Fruit fly (Drosophila melanogaster) whole organism, embryonic: ENCODE measurements around the gene zen2.

Experiments
- ATbp ChIP-seq: fragments of 200-800 bp; sonication (Bioruptor generic); optimal IDR thresholded peaks from 2 replicates; lab custom pipeline; 2017; ENCODE audit warnings: missing biosample characterization, mild to moderate bottlenecking, missing genetic modification characterization, missing genetic modification reagents
- Bdp1 ChIP-seq: fragments of 200-800 bp; sonication (Bioruptor generic); optimal IDR thresholded peaks from 3 replicates; lab custom pipeline; 2016; ENCODE audit warnings: missing biosample characterization, missing genetic modification characterization
- BtbVII ChIP-seq: fragments of 200-800 bp; sonication (Bioruptor generic); optimal IDR thresholded peaks from 3 replicates; lab custom pipeline; 2017; ENCODE audit warnings: missing biosample characterization, mild to moderate bottlenecking, missing genetic modification characterization
- CG13624 ChIP-seq: fragments of 200-800 bp; sonication (Bioruptor generic); optimal IDR thresholded peaks from 2 replicates; lab custom pipeline; 2016; ENCODE audit warnings: missing biosample characterization, missing genetic modification characterization
- CG15011 ChIP-seq: fragments of 200-800 bp; sonication (Bioruptor generic); optimal IDR thresholded peaks from 3 replicates; lab custom pipeline; 2018; ENCODE audit warnings: missing biosample characterization, mild to moderate bottlenecking, missing genetic modification characterization
- CG15601 ChIP-seq: fragments of 200-800 bp; sonication (Bioruptor generic); optimal IDR thresholded peaks from 3 replicates; lab custom pipeline; 2019; ENCODE audit warnings: missing biosample characterization, mild to moderate bottlenecking, missing genetic modification characterization, moderate library complexity
- CG1602 ChIP-seq: fragments of 200-800 bp; sonication (Bioruptor generic); optimal IDR thresholded peaks from 3 replicates; lab custom pipeline; 2016; ENCODE audit warnings: missing biosample characterization, missing genetic modification characterization
- CG17829 ChIP-seq: fragments of 200-800 bp; optimal IDR thresholded peaks from 2 replicates; lab custom pipeline; 2019; ENCODE audit warnings: missing biosample characterization, mild to moderate bottlenecking, missing genetic modification characterization, moderate library complexity
- CG18262 ChIP-seq: fragments of 200-800 bp; optimal IDR thresholded peaks from 3 replicates; lab custom pipeline; 2019; ENCODE audit warnings: missing biosample characterization, mild to moderate bottlenecking, missing genetic modification characterization, moderate library complexity
- CG2678 ChIP-seq: fragments of 200-800 bp; sonication (Bioruptor generic); optimal IDR thresholded peaks from 3 replicates; lab custom pipeline; 2019; ENCODE audit warnings: missing biosample characterization, mild to moderate bottlenecking, missing genetic modification characterization, moderate library complexity
- CG2712 ChIP-seq: fragments of 200-800 bp; optimal IDR thresholded peaks from 3 replicates; lab custom pipeline; 2019; ENCODE audit warnings: missing biosample characterization, mild to moderate bottlenecking, missing genetic modification characterization, moderate library complexity
- CG3407 ChIP-seq: fragments of 200-800 bp; sonication (Bioruptor generic); optimal IDR thresholded peaks from 2 replicates; lab custom pipeline; 2018; ENCODE audit warnings: missing biosample characterization, mild to moderate bottlenecking, missing genetic modification characterization
- CG34422 ChIP-seq: fragments of 200-800 bp; sonication (Bioruptor generic); IDR thresholded peaks from 3 replicates; pipeline ENCODE4 v1.3.6; 2022; ENCODE audit warnings: missing biosample characterization, missing genetic modification characterization
- CG3726 ChIP-seq: fragments of 200-800 bp; sonication (Bioruptor generic); IDR thresholded peaks from 3 replicates; pipeline ENCODE4, ENCODE4 v1.3.6; 2022; ENCODE audit warnings: missing biosample characterization, missing genetic modification characterization
- CG4360 ChIP-seq: fragments of 200-800 bp; sonication (Bioruptor generic); IDR thresholded peaks from 2 replicates; pipeline ENCODE4 v1.3.6; 2022; ENCODE audit warnings: missing biosample characterization, missing genetic modification characterization
- CG6254 ChIP-seq: fragments of 200-800 bp; sonication (Bioruptor generic); optimal IDR thresholded peaks from 3 replicates; lab custom pipeline; 2017; ENCODE audit warnings: mild to moderate bottlenecking, missing biosample characterization, missing genetic modification reagents, missing genetic modification characterization
- CG6765 ChIP-seq: fragments of 200-800 bp; sonication (Bioruptor generic); optimal IDR thresholded peaks from 3 replicates; lab custom pipeline; 2017; ENCODE audit warnings: missing biosample characterization, mild to moderate bottlenecking, missing genetic modification characterization
- CG6813 ChIP-seq: fragments of 200-800 bp; sonication (Bioruptor generic); optimal IDR thresholded peaks from 2 replicates; lab custom pipeline; 2017; ENCODE audit warnings: missing biosample characterization, missing genetic modification characterization, mild to moderate bottlenecking, moderate library complexity, missing genetic modification reagents
- CG7271 ChIP-seq: fragments of 200-800 bp; sonication (Bioruptor generic); optimal IDR thresholded peaks from 2 replicates; lab custom pipeline; 2018; ENCODE audit warnings: missing biosample characterization, mild to moderate bottlenecking, missing genetic modification characterization, moderate library complexity
- CG7839 ChIP-seq: fragments of 200-800 bp; sonication (Bioruptor generic); optimal IDR thresholded peaks from 3 replicates; lab custom pipeline; 2018; ENCODE audit warnings: missing biosample characterization, mild to moderate bottlenecking, missing genetic modification characterization, moderate library complexity
- CG8290 ChIP-seq, 3 experiments: fragments of 200-800 bp; sonication (Bioruptor generic); optimal IDR thresholded peaks; 2 replicates each; lab custom pipeline; 2016 to 2019; ENCODE audit warnings: missing biosample characterization in 3 of 3, missing genetic modification characterization in 3 of 3, mild to moderate bottlenecking in 2 of 3, moderate library complexity in 1 of 3
- CG9609 ChIP-seq: fragments of 200-800 bp; sonication (Bioruptor generic); optimal IDR thresholded peaks from 3 replicates; lab custom pipeline; 2016; ENCODE audit warnings: missing biosample characterization, missing genetic modification characterization
- CoRest ChIP-seq: fragments of 200-800 bp; sonication (Bioruptor generic); optimal IDR thresholded peaks from 3 replicates; lab custom pipeline; 2018; ENCODE audit warnings: missing biosample characterization, mild to moderate bottlenecking, missing genetic modification characterization, moderate library complexity
- Deaf1 ChIP-seq: fragments of 200-800 bp; optimal IDR thresholded peaks from 3 replicates; lab custom pipeline; 2019; ENCODE audit warnings: missing biosample characterization, mild to moderate bottlenecking, missing genetic modification characterization, moderate library complexity
- Dip3 ChIP-seq: fragments of 200-800 bp; sonication (Bioruptor generic); optimal IDR thresholded peaks from 3 replicates; lab custom pipeline; 2016; ENCODE audit warnings: missing biosample characterization, missing genetic modification characterization
- Hr3 ChIP-seq: fragments of 200-800 bp; sonication (Bioruptor generic); optimal IDR thresholded peaks from 3 replicates; lab custom pipeline; 2016; ENCODE audit warnings: missing biosample characterization, missing genetic modification characterization
- Lim3 ChIP-seq: fragments of 200-800 bp; sonication (Bioruptor generic); IDR thresholded peaks from 2 replicates; pipeline ENCODE4 v1.3.6; 2022; ENCODE audit warnings: missing biosample characterization, missing genetic modification characterization
- Pdp1 ChIP-seq, 2 experiments: fragments of 200-800 bp; sonication (Bioruptor generic); optimal IDR thresholded peaks; 3 replicates each; lab custom pipeline; 2016; ENCODE audit warnings: missing biosample characterization in 2 of 2, missing genetic modification characterization in 2 of 2, mild to moderate bottlenecking in 1 of 2, moderate library complexity in 1 of 2
- Sox100B ChIP-seq: fragments of 200-800 bp; sonication (Bioruptor generic); optimal IDR thresholded peaks from 3 replicates; lab custom pipeline; 2018; ENCODE audit warnings: missing biosample characterization, mild to moderate bottlenecking, missing genetic modification characterization
- ara ChIP-seq: fragments of 200-800 bp; sonication (Bioruptor generic); IDR thresholded peaks from 2 replicates; pipeline ENCODE4 v1.3.6; 2022; ENCODE audit warnings: missing biosample characterization, missing genetic modification characterization
- az2 ChIP-seq: fragments of 200-800 bp; sonication (Bioruptor generic); optimal IDR thresholded peaks from 3 replicates; lab custom pipeline; 2016; ENCODE audit warnings: missing biosample characterization, missing genetic modification characterization
- bcd ChIP-seq: fragments of 200-800 bp; sonication (Bioruptor generic); optimal IDR thresholded peaks from 2 replicates; lab custom pipeline; 2017; ENCODE audit warnings: missing biosample characterization, mild to moderate bottlenecking, missing genetic modification characterization
- emc ChIP-seq: fragments of 200-800 bp; sonication (Bioruptor generic); optimal IDR thresholded peaks from 2 replicates; lab custom pipeline; 2016; ENCODE audit warnings: missing biosample characterization, missing genetic modification characterization
- en ChIP-seq: fragments of 200-800 bp; sonication (Bioruptor generic); optimal IDR thresholded peaks from 2 replicates; lab custom pipeline; 2016; ENCODE audit warnings: missing biosample characterization, missing genetic modification characterization
- eve ChIP-seq, 2 experiments: fragments of >200 bp; optimal IDR thresholded peaks; 2 replicates each; lab custom pipeline; 2017; ENCODE audit warnings: missing biosample characterization in 2 of 2, missing genetic modification characterization in 2 of 2
- gcm ChIP-seq: fragments of 200-800 bp; sonication (Bioruptor generic); optimal IDR thresholded peaks from 2 replicates; lab custom pipeline; 2019; ENCODE audit warnings: missing biosample characterization, mild to moderate bottlenecking, missing genetic modification characterization, moderate library complexity
- gsb-n ChIP-seq: fragments of 200-800 bp; sonication (Bioruptor generic); optimal IDR thresholded peaks from 3 replicates; lab custom pipeline; 2018; ENCODE audit warnings: missing biosample characterization, mild to moderate bottlenecking, missing genetic modification characterization
- kni ChIP-seq: fragments of 200-800 bp; sonication (Bioruptor generic); optimal IDR thresholded peaks from 3 replicates; lab custom pipeline; 2017; ENCODE audit warnings: mild to moderate bottlenecking, missing biosample characterization, missing genetic modification reagents, missing genetic modification characterization
- lilli ChIP-seq: fragments of 200-800 bp; sonication (Bioruptor generic); optimal IDR thresholded peaks from 3 replicates; lab custom pipeline; 2016; ENCODE audit warnings: missing biosample characterization, missing genetic modification characterization
- lmd ChIP-seq: fragments of 200-800 bp; sonication (Bioruptor generic); IDR thresholded peaks from 2 replicates; pipeline ENCODE4 v1.3.6; 2022; ENCODE audit warnings: missing biosample characterization, missing genetic modification characterization
- nerfin-1 ChIP-seq: fragments of 200-800 bp; sonication (Bioruptor generic); optimal IDR thresholded peaks from 3 replicates; lab custom pipeline; 2019; ENCODE audit warnings: missing biosample characterization, mild to moderate bottlenecking, missing genetic modification characterization, moderate library complexity
- nom ChIP-seq: fragments of 200-800 bp; sonication (Bioruptor generic); optimal IDR thresholded peaks from 2 replicates; lab custom pipeline; 2017; ENCODE audit warnings: missing biosample characterization, missing genetic modification characterization, mild to moderate bottlenecking, moderate library complexity, missing genetic modification reagents
- org-1 ChIP-seq: fragments of 200-800 bp; sonication (Bioruptor generic); optimal IDR thresholded peaks from 2 replicates; lab custom pipeline; 2017; ENCODE audit warnings: missing biosample characterization, missing genetic modification characterization
- phol ChIP-seq: fragments of 200-800 bp; sonication (Bioruptor generic); optimal IDR thresholded peaks from 3 replicates; lab custom pipeline; 2018; ENCODE audit warnings: missing biosample characterization, mild to moderate bottlenecking, missing genetic modification characterization, moderate library complexity
- pum ChIP-seq: fragments of 200-800 bp; sonication (Bioruptor generic); optimal IDR thresholded peaks from 2 replicates; lab custom pipeline; 2016; ENCODE audit warnings: missing biosample characterization, missing genetic modification characterization
- sc ChIP-seq, 3 experiments: fragments of >200 bp in 2 of 3; fragments of 200-800 bp in 1 of 3; sonication (Bioruptor generic) in 1 of 3; optimal IDR thresholded peaks; 2 replicates in 2 of 3; 3 replicates in 1 of 3; lab custom pipeline; 2017; ENCODE audit warnings: mild to moderate bottlenecking in 1 of 3, missing biosample characterization in 1 of 3, missing genetic modification characterization in 1 of 3, missing genetic modification reagents in 1 of 3
- sd ChIP-seq: fragments of 200-800 bp; sonication (Bioruptor generic); optimal IDR thresholded peaks from 3 replicates; lab custom pipeline; 2018; ENCODE audit warnings: missing biosample characterization, mild to moderate bottlenecking, missing genetic modification characterization, moderate library complexity

The zen2 gene

DNA sequence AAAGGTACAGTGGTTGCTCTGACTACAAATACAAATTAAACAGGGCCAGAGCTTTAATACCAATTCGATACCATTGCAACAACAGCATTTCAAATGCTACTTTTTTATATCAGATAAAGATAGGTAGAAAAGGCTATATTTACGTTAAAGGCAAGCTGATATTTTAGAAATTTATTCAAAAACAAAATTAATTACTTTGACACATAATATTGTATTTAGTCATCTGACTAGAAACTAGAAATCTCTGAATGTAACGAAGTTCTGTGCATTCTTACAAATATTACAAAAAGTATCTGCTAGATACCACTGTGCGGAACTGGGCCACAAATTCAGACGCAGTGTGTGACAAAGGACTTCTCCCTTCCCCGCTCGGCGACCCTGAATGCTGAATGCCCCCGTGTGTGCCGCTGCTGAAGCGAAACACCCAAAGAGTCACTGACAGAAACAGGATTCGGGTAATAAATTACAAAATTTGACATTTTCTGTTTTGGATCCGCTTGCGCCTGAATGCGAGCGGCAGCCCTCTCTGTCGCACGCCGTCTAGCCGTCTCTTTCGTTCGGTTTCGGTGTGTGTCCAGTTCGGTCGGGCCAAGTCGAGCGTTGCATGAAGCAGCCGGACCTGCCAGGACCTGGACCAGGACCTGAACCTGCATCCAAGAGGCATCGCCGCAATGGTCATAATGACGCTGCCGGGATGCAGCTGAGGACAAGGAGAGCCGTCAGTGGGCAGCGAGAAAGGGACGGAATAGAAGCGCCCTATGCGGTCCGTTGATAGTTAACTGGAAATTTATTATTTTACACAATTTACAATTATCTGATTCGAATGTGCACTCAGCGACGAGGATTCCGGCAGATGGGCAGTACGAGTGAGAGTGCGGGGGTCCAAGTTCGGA, 17.1 kb upstream of the zen2 start (continued):
- TF ChIP-seq lmd (peak; percentile 33; the same call in 1 of the 2 replicates), CG18262 (tag; lab: Kevin White, UChicago) (peak; percentile 73), sc (optimal IDR thresholded peaks at IDR 0.05; lab: Kevin White, UChicago) (no peak), sc (GFP tag; optimal IDR thresholded peaks at IDR 0.05; lab: Kevin White, UChicago) (no peak), nom (peak; percentile 1), CG15601 (tag; lab: Kevin White, UChicago) (peak; percentile 22), CG2678 (tag; lab: Kevin White, UChicago) (peak; percentile 65), Deaf1 (peak; percentile 33), CG34422 (GFP tag; lab: Robert Waterston, UW) (no peak), ara (peak; percentile 9; the same call in 1 of the 2 replicates), nerfin-1 (tag; lab: Kevin White, UChicago) (peak; percentile 22), CG13624 (GFP tag; lab: Kevin White, UChicago) (peak; percentile 2), CG7839 (tag; lab: Kevin White, UChicago) (peak; percentile 59), CG3407 (GFP tag; lab: Kevin White, UChicago) (peak; percentile 15), sd (tag; lab: Kevin White, UChicago) (no peak), CG15011 (GFP tag; lab: Kevin White, UChicago) (peak; percentile 41), CoRest (tag; lab: Kevin White, UChicago) (peak; percentile 36), BtbVII (GFP tag; lab: Kevin White, UChicago) (peak; percentile 31), Dip3 (GFP tag; lab: Kevin White, UChicago) (no peak), CG9609 (no peak), CG2712 (tag; lab: Kevin White, UChicago) (peak; percentile 76), CG17829 (tag; lab: Kevin White, UChicago) (peak; percentile 59), lilli (GFP tag; lab: Kevin White, UChicago) (peak; percentile 32), CG3726 (GFP tag; lab: Robert Waterston, UW) (no peak), gsb-n (tag; lab: Kevin White, UChicago) (peak; percentile 65), az2 (GFP tag; lab: Kevin White, UChicago) (peak; percentile 54), Lim3 (GFP tag; lab: Robert Waterston, UW) (no peak), CG4360 (GFP tag; lab: Robert Waterston, UW) (no peak), Bdp1 (GFP tag; lab: Kevin White, UChicago) (peak; percentile 3), CG6813 (GFP tag; lab: Kevin White, UChicago) (no peak), pum (GFP tag; lab: Kevin White, UChicago) (peak; percentile 14), kni (GFP tag; lab: Kevin White, UChicago) (peak; percentile 54), CG6254 (GFP tag; lab: Kevin White, UChicago) (peak; percentile 16), en (GFP tag; lab: Kevin White, UChicago) (no peak), ATbp (peak; percentile 39), CG7271 (tag; lab: Kevin White, UChicago) (no peak), CG8290 (GFP tag; optimal IDR thresholded peaks at IDR 0.05; lab: Kevin White, UChicago) (no peak), CG8290 (tag; optimal IDR thresholded peaks at IDR 0.05; lab: Kevin White, UChicago) (no peak), bcd (GFP tag; lab: Kevin White, UChicago) (peak; percentile 60), CG1602 (GFP tag; lab: Kevin White, UChicago) (no peak), CG6765 (GFP tag; lab: Kevin White, UChicago) (no peak), eve (GFP tag; optimal IDR thresholded peaks at IDR 0.05; lab: Kevin White, UChicago) (peak in 1 of 2 experiments; percentile 74), Sox100B (peak; percentile 55), emc (GFP tag; lab: Kevin White, UChicago) (no peak), Pdp1 (GFP tag; optimal IDR thresholded peaks at IDR 0.05; lab: Kevin White, UChicago) (peak in 1 of 2 experiments; percentile 13), org-1 (peak; percentile 28), phol (tag; lab: Kevin White, UChicago) (peak; percentile 44), Hr3 (peak; percentile 36), gcm (GFP tag; lab: Kevin White, UChicago) (no peak)
